Worm (Caenorhabditis elegans) whole organism, mixed stage, embryonic: Measurements from ENCODE around the gene H41C03.2.

ENCODE experiments used
- M03D4.4 ChIP-seq: sonication (generic microtip); optimal IDR thresholded peaks from 2 replicates; lab custom pipeline; 2017; ENCODE audit warnings: mild to moderate bottlenecking, missing genetic modification characterization, missing compliant biosample characterization
- bed-3 ChIP-seq: fragments of 200-800 bp; sonication (Bioruptor generic); optimal IDR thresholded peaks from 3 replicates; lab custom pipeline; 2018; ENCODE audit warnings: mild to moderate bottlenecking, missing genetic modification characterization, moderate library complexity, missing compliant biosample characterization
- blmp-1 ChIP-seq: fragments of 150-350 bp; optimal IDR thresholded peaks from 2 replicates; lab custom pipeline; 2014; ENCODE audit warnings: missing biosample characterization, missing genetic modification characterization
- ceh-39 ChIP-seq: fragments of 150-350 bp; optimal IDR thresholded peaks from 2 replicates; lab custom pipeline; 2014; ENCODE audit warnings: missing biosample characterization, missing genetic modification characterization
- ces-1 ChIP-seq: fragments of 150-350 bp; optimal IDR thresholded peaks from 2 replicates; lab custom pipeline; 2014; ENCODE audit warnings: missing biosample characterization, missing genetic modification reagents, missing genetic modification characterization
- cnd-1 ChIP-seq: fragments of 200-800 bp; sonication (Bioruptor generic); optimal IDR thresholded peaks from 2 replicates; lab custom pipeline; 2018; ENCODE audit warnings: mild to moderate bottlenecking, missing genetic modification characterization, missing compliant biosample characterization
- drap-1 ChIP-seq: fragments of 200-800 bp; sonication (Bioruptor generic); optimal IDR thresholded peaks from 3 replicates; lab custom pipeline; 2018; ENCODE audit warnings: mild to moderate bottlenecking, missing genetic modification characterization, missing compliant biosample characterization
- elt-1 ChIP-seq: sonication (generic microtip); optimal IDR thresholded peaks from 2 replicates; lab custom pipeline; 2017; ENCODE audit warnings: missing genetic modification characterization, mild to moderate bottlenecking, missing compliant biosample characterization, antibody characterized with exemption, moderate library complexity, borderline replicate concordance; ENCODE audit not compliant: insufficient read depth
- flh-1 ChIP-seq: fragments of 200-800 bp; sonication (Bioruptor generic); optimal IDR thresholded peaks from 2 replicates; lab custom pipeline; 2018; ENCODE audit warnings: mild to moderate bottlenecking, missing genetic modification characterization, moderate library complexity, missing compliant biosample characterization
- ham-2 ChIP-seq: fragments of 200-800 bp; sonication (Bioruptor generic); optimal IDR thresholded peaks from 2 replicates; lab custom pipeline; 2018; ENCODE audit warnings: mild to moderate bottlenecking, missing genetic modification characterization, missing compliant biosample characterization
- mab-5 ChIP-seq: fragments of 150-350 bp; optimal IDR thresholded peaks from 2 replicates; lab custom pipeline; 2014; ENCODE audit warnings: missing biosample characterization, missing genetic modification characterization
- mep-1 ChIP-seq: fragments of 150-350 bp; optimal IDR thresholded peaks from 2 replicates; lab custom pipeline; 2017; ENCODE audit warnings: missing biosample characterization, missing genetic modification reagents, missing genetic modification characterization, inconsistent platforms
- nhr-12 ChIP-seq: fragments of 150-350 bp; optimal IDR thresholded peaks from 2 replicates; lab custom pipeline; 2014; ENCODE audit warnings: missing biosample characterization, missing genetic modification characterization
- nhr-237 ChIP-seq: fragments of 150-350 bp; optimal IDR thresholded peaks from 2 replicates; lab custom pipeline; 2014; ENCODE audit warnings: missing biosample characterization, missing genetic modification characterization
- nhr-28 ChIP-seq: fragments of 150-350 bp; optimal IDR thresholded peaks from 2 replicates; lab custom pipeline; 2014; ENCODE audit warnings: missing biosample characterization, missing genetic modification characterization
- nhr-76 ChIP-seq: sonication (generic microtip); optimal IDR thresholded peaks from 2 replicates; lab custom pipeline; 2017; ENCODE audit warnings: missing biosample characterization, missing genetic modification characterization
- sem-2 ChIP-seq: fragments of 200-800 bp; sonication (Bioruptor generic); optimal IDR thresholded peaks from 2 replicates; lab custom pipeline; 2018; ENCODE audit warnings: mild to moderate bottlenecking, missing genetic modification characterization, missing compliant biosample characterization
- snpc-4 ChIP-seq: fragments of 150-350 bp; optimal IDR thresholded peaks from 2 replicates; lab custom pipeline; 2014; ENCODE audit warnings: missing biosample characterization, missing genetic modification characterization
- sptf-1 ChIP-seq: sonication (generic microtip); optimal IDR thresholded peaks from 2 replicates; lab custom pipeline; 2017; ENCODE audit warnings: mild to moderate bottlenecking, missing genetic modification characterization, moderate library complexity, missing compliant biosample characterization
- tbx-8 ChIP-seq: fragments of 200-800 bp; sonication (Bioruptor generic); optimal IDR thresholded peaks from 2 replicates; lab custom pipeline; 2018; ENCODE audit warnings: mild to moderate bottlenecking, missing genetic modification characterization, moderate library complexity, missing compliant biosample characterization
- unc-120 ChIP-seq: sonication (generic microtip); optimal IDR thresholded peaks from 2 replicates; lab custom pipeline; 2017; ENCODE audit warnings: missing genetic modification characterization, missing compliant biosample characterization; ENCODE audit not compliant: poor library complexity, severe bottlenecking
- unc-39 ChIP-seq: fragments of 150-350 bp; optimal IDR thresholded peaks from 2 replicates; lab custom pipeline; 2014; ENCODE audit warnings: missing biosample characterization, missing genetic modification characterization
- unc-62 ChIP-seq: fragments of 150-350 bp; optimal IDR thresholded peaks from 2 replicates; lab custom pipeline; 2014; ENCODE audit warnings: missing biosample characterization, missing genetic modification reagents, missing genetic modification characterization
- zip-8 ChIP-seq: fragments of 150-350 bp; optimal IDR thresholded peaks from 2 replicates; lab custom pipeline; 2014; ENCODE audit warnings: missing biosample characterization, missing genetic modification characterization
- ztf-11 ChIP-seq: fragments of 150-350 bp; optimal IDR thresholded peaks from 2 replicates; lab custom pipeline; 2014; ENCODE audit warnings: missing biosample characterization, missing genetic modification characterization

Gene H41C03.2

ce11 chrII:5836153-5836719, 15.7 kb downstream of the H41C03.2 start, which contains the start of gene fzo-1 (continued):
- peak; percentile 19 for TF ChIP-seq bed-3 (GFP tag; lab: Kevin White, UChicago)
- no peak for TF ChIP-seq mab-5
- no peak for TF ChIP-seq mep-1
- no peak for TF ChIP-seq elt-1
- TF ChIP-seq drap-1: no peak
- TF ChIP-seq tbx-8 (GFP tag; lab: Kevin White, UChicago): no peak

ce11 chrII:5835146-5835545, 16.8 kb downstream of the H41C03.2 start:
- TF ChIP-seq sptf-1 (tag; lab: Kevin White, UChicago): no peak
- TF ChIP-seq, all 35 proteins: peak for 0

- no peak for TF ChIP-seq nhr-28 (tag; lab: Kevin White, UChicago)
- no peak for TF ChIP-seq snpc-4
- TF ChIP-seq sem-2 (GFP tag; lab: Kevin White, UChicago): no peak
- no peak for TF ChIP-seq mab-5
- TF ChIP-seq M03D4.4 (tag; lab: Kevin White, UChicago): no peak
- no peak for TF ChIP-seq flh-1 (GFP tag; lab: Kevin White, UChicago)
Measured at ce11 chrII:5833136-5833535, 18.8 kb downstream of the H41C03.2 start, which contains the start of gene gtap-1. gtap-1 (minus strand) TSS chrII:5833236.

ce11 chrII:5831373-5831772, 20.5 kb downstream of the H41C03.2 start:
- no peak for TF ChIP-seq ztf-11
- no peak for TF ChIP-seq nhr-237
- no peak for TF ChIP-seq elt-1

- TF ChIP-seq nhr-28 (tag; lab: Kevin White, UChicago) (no peak), ham-2 (GFP tag; lab: Kevin White, UChicago) (no peak), mab-5 (no peak), unc-62 (GFP tag; lab: Kevin White, UChicago) (no peak), cnd-1 (tag; lab: Kevin White, UChicago) (no peak), M03D4.4 (tag; lab: Kevin White, UChicago) (no peak), flh-1 (GFP tag; lab: Kevin White, UChicago) (no peak), ces-1 (no peak), elt-1 (no peak)
- TF ChIP-seq, all 35 proteins: peak for 0
Measured at ce11 chrII:5829940-5830424, 21.9 kb downstream of the H41C03.2 start, which contains the start of gene col-74. col-74 (plus strand) TSS chrII:5830374.

ce11 chrII:5828486-5828885, 23.4 kb downstream of the H41C03.2 start, which contains the start of gene ZK1248.11:
ZK1248.11 (minus strand) TSS chrII:5828586.
- TF ChIP-seq sptf-1 (tag; lab: Kevin White, UChicago) (no peak), elt-1 (no peak), nhr-28 (tag; lab: Kevin White, UChicago) (no peak), zip-8 (tag; lab: Kevin White, UChicago) (no peak)

- TF ChIP-seq unc-39 (tag; lab: Kevin White, UChicago) (no peak), unc-120 (tag; lab: Kevin White, UChicago) (no peak), tbx-8 (GFP tag; lab: Kevin White, UChicago) (no peak), bed-3 (GFP tag; lab: Kevin White, UChicago) (no peak), sem-2 (GFP tag; lab: Kevin White, UChicago) (no peak), elt-1 (no peak), M03D4.4 (tag; lab: Kevin White, UChicago) (no peak), ceh-39 (tag; lab: Kevin White, UChicago) (no peak), nhr-237 (no peak), snpc-4 (no peak), mab-5 (no peak), nhr-28 (tag; lab: Kevin White, UChicago) (no peak), ztf-11 (no peak), drap-1 (no peak), mep-1 (no peak), nhr-12 (no peak), nhr-76 (tag; lab: Kevin White, UChicago) (no peak), blmp-1 (tag; lab: Kevin White, UChicago) (no peak), ces-1 (no peak)
Measured at ce11 chrII:5827364-5827763, 24.5 kb downstream of the H41C03.2 start, which contains the start of gene tbc-2. tbc-2 (minus strand) TSS chrII:5827443.
